Worm (Caenorhabditis elegans) whole organism, midembryonic: ENCODE measurements around the gene mrck-1.

ENCODE experiments used
- T22C8.4 ChIP-seq: fragments of 200-800 bp; sonication (Bioruptor generic); IDR thresholded peaks from 2 replicates; pipeline ENCODE4 v1.3.6; 2022; ENCODE audit warnings: missing genetic modification characterization, missing compliant biosample characterization
- cog-1 ChIP-seq: sonication (generic microtip); optimal IDR thresholded peaks from 2 replicates; lab custom pipeline; 2016; ENCODE audit warnings: missing genetic modification characterization, missing compliant biosample characterization
- flt-1 ChIP-seq: fragments of 200-800 bp; sonication (Bioruptor generic); IDR thresholded peaks from 2 replicates; pipeline ENCODE4 v1.3.6; 2022; ENCODE audit warnings: missing genetic modification characterization, missing compliant biosample characterization
- klf-2 ChIP-seq: fragments of 200-800 bp; sonication (Bioruptor generic); conservative IDR thresholded peaks from 2 replicates; pipeline ENCODE4 v1.3.6; 2022; ENCODE audit warnings: missing genetic modification reagents, missing genetic modification characterization, missing compliant biosample characterization
- med-1 ChIP-seq: sonication (generic microtip); optimal IDR thresholded peaks from 2 replicates; lab custom pipeline; 2017; ENCODE audit warnings: missing genetic modification characterization, mild to moderate bottlenecking, missing compliant biosample characterization, antibody characterized with exemption, missing genetic modification reagents; ENCODE audit not compliant: insufficient read depth
- ref-1 ChIP-seq: fragments of 200-800 bp; sonication (Bioruptor generic); conservative IDR thresholded peaks from 2 replicates; pipeline ENCODE4 v1.3.6; 2022; ENCODE audit warnings: missing genetic modification reagents, missing genetic modification characterization, missing compliant biosample characterization
- tab-1 ChIP-seq: fragments of 200-800 bp; sonication (Bioruptor generic); IDR thresholded peaks from 2 replicates; pipeline ENCODE4 v1.3.6; 2022; ENCODE audit warnings: missing genetic modification characterization, missing compliant biosample characterization
- ztf-23 ChIP-seq: fragments of 200-800 bp; sonication (Bioruptor generic); IDR thresholded peaks from 2 replicates; pipeline ENCODE4 v1.3.6; 2022; ENCODE audit warnings: missing genetic modification reagents, missing genetic modification characterization, missing compliant biosample characterization
- ztf-29 ChIP-seq: fragments of 200-800 bp; sonication (Bioruptor generic); IDR thresholded peaks from 2 replicates; pipeline ENCODE4 v1.3.6; 2022; ENCODE audit warnings: missing genetic modification reagents, missing genetic modification characterization, missing compliant biosample characterization

Gene mrck-1

ce11 chrV:6213845-6214244 lies 53.2 kb downstream of the mrck-1 start:
- 0 out of 2 replicates have a peak, but pooled peaks have one; percentile 28 for TF ChIP-seq flt-1 (GFP tag; lab: Robert Waterston, UW)
- no peak for TF ChIP-seq ztf-29 (GFP tag; lab: Robert Waterston, UW)
- TF ChIP-seq ref-1 (GFP tag; lab: Robert Waterston, UW), result no peak

ce11 chrV:6213216-6213735 lies 53.8 kb downstream of the mrck-1 start:
- TF ChIP-seq ztf-29 (GFP tag; lab: Robert Waterston, UW) (no peak), tab-1 (GFP tag; lab: Robert Waterston, UW) (no peak), flt-1 (GFP tag; lab: Robert Waterston, UW) (no peak)

- TF ChIP-seq T22C8.4 (no peak), tab-1 (GFP tag; lab: Robert Waterston, UW) (no peak), ztf-23 (no peak), klf-2 (GFP tag; lab: Robert Waterston, UW) (no peak), flt-1 (GFP tag; lab: Robert Waterston, UW) (no peak), cog-1 (tag; lab: Kevin White, UChicago) (no peak), ztf-29 (GFP tag; lab: Robert Waterston, UW) (no peak), med-1 (GFP tag; lab: Kevin White, UChicago) (no peak), ref-1 (GFP tag; lab: Robert Waterston, UW) (no peak)
Observed at ce11 chrV:6212566-6212965, 54.5 kb downstream of the mrck-1 start.

ce11 chrV:6211509-6211908 lies 55.6 kb downstream of the mrck-1 start:
- no peak for TF ChIP-seq klf-2 (GFP tag; lab: Robert Waterston, UW)
- TF ChIP-seq tab-1 (GFP tag; lab: Robert Waterston, UW), result no peak
- no peak for TF ChIP-seq ztf-29 (GFP tag; lab: Robert Waterston, UW)
- TF ChIP-seq med-1 (GFP tag; lab: Kevin White, UChicago), result no peak
- TF ChIP-seq ref-1 (GFP tag; lab: Robert Waterston, UW), result no peak
- no peak for TF ChIP-seq ztf-23
- TF ChIP-seq flt-1 (GFP tag; lab: Robert Waterston, UW), result no peak
- TF ChIP-seq T22C8.4, result no peak
- no peak for TF ChIP-seq cog-1 (tag; lab: Kevin White, UChicago)

- TF ChIP-seq tab-1 (GFP tag; lab: Robert Waterston, UW) (no peak), flt-1 (GFP tag; lab: Robert Waterston, UW) (no peak), klf-2 (GFP tag; lab: Robert Waterston, UW) (no peak), ref-1 (GFP tag; lab: Robert Waterston, UW) (no peak), T22C8.4 (no peak)
Observed at ce11 chrV:6209930-6210647, 57.0 kb downstream of the mrck-1 start.

ce11 chrV:6208585-6208984 lies 58.5 kb downstream of the mrck-1 start, which contains the start of gene rme-1:
rme-1 (plus strand) TSS chrV:6208885.
- TF ChIP-seq ztf-23 (no peak), T22C8.4 (no peak), med-1 (GFP tag; lab: Kevin White, UChicago) (no peak), flt-1 (GFP tag; lab: Robert Waterston, UW) (no peak), cog-1 (tag; lab: Kevin White, UChicago) (no peak), tab-1 (GFP tag; lab: Robert Waterston, UW) (no peak), ref-1 (GFP tag; lab: Robert Waterston, UW) (no peak), ztf-29 (GFP tag; lab: Robert Waterston, UW) (no peak), klf-2 (GFP tag; lab: Robert Waterston, UW) (no peak)
